Worm (Caenorhabditis elegans) whole organism, midembryonic: Measurements from ENCODE around the gene zer-1.

Experiments used
- cog-1 ChIP-seq: sonication (generic microtip); optimal IDR thresholded peaks from 2 replicates; lab custom pipeline; 2016; ENCODE audit warnings: missing genetic modification characterization, missing compliant biosample characterization
- klf-2 ChIP-seq: fragments of 200-800 bp; sonication (Bioruptor generic); conservative IDR thresholded peaks from 2 replicates; pipeline ENCODE4 v1.3.6; 2022; ENCODE audit warnings: missing genetic modification reagents, missing genetic modification characterization, missing compliant biosample characterization
- med-1 ChIP-seq: sonication (generic microtip); optimal IDR thresholded peaks from 2 replicates; lab custom pipeline; 2017; ENCODE audit warnings: missing genetic modification characterization, mild to moderate bottlenecking, missing compliant biosample characterization, antibody characterized with exemption, missing genetic modification reagents; ENCODE audit not compliant: insufficient read depth
- ref-1 ChIP-seq: fragments of 200-800 bp; sonication (Bioruptor generic); conservative IDR thresholded peaks from 2 replicates; pipeline ENCODE4 v1.3.6; 2022; ENCODE audit warnings: missing genetic modification reagents, missing genetic modification characterization, missing compliant biosample characterization
- tab-1 ChIP-seq: fragments of 200-800 bp; sonication (Bioruptor generic); IDR thresholded peaks from 2 replicates; pipeline ENCODE4 v1.3.6; 2022; ENCODE audit warnings: missing genetic modification characterization, missing compliant biosample characterization

ce11 chrIII:883595-883994 lies 3.0 kb downstream of the zer-1 start:
- TF ChIP-seq ref-1 = no peak
- no peak for TF ChIP-seq klf-2 (GFP tag; lab: Robert Waterston, UW)
- no peak for TF ChIP-seq tab-1
- no peak for TF ChIP-seq med-1 (GFP tag; lab: Kevin White, UChicago)
- TF ChIP-seq cog-1 (tag; lab: Kevin White, UChicago) = no peak
